Worm (Caenorhabditis elegans): ENCODE measurements around the gene apc-17.
"Not testable (repeated sequence)": the region's sequence is repeated elsewhere in the genome, so short reads cannot be mapped to it uniquely, and the experiment has no call there.

Gene apc-17

DNA sequence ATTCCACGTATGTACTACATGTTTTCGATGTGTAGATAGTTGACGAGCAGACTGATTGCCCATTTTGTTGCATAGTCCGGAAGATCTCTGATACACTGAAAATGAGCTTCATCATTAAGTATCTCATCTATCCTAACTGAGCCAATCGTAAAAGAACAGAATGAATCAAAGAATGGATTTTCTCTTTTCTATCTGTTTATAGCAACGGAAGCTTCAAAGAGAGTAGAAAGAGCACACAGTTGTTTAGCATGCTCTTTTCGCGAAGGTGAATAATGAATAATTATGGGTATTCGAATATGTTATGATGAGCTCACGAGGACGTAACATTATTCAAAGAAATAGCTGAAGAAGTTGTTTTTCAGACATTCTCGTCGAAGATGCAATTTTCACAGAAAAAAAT, 3.2 kb downstream of the apc-17 start, which contains the start of gene glb-4:
Gene glb-4 (minus strand): TSS at position 101 of the 400 bp plus-strand sequence.
- TF ChIP-seq hlh-17 (GFP tag; optimal IDR thresholded peaks at IDR 0.05; ENCODE audit: borderline replicate concordance) (no peak), ceh-8 (GFP tag; optimal IDR thresholded peaks at IDR 0.05) (no peak), efl-3 (GFP tag; optimal IDR thresholded peaks at IDR 0.05) (no peak), snpc-4 (tag; optimal IDR thresholded peaks at IDR 0.05) (no peak), unc-98 (GFP tag; IDR thresholded peaks at IDR 0.05) (no peak), pqm-1 (tag; optimal IDR thresholded peaks at IDR 0.05) (no peak), ztf-4 (tag; optimal IDR thresholded peaks at IDR 0.05) (no peak), mef-2 (tag; optimal IDR thresholded peaks at IDR 0.05) (no peak), nhr-19 (GFP tag; conservative IDR thresholded peaks at IDR 0.05) (no peak), pax-3 (tag; optimal IDR thresholded peaks at IDR 0.05) (no peak), lin-14 (GFP tag; optimal IDR thresholded peaks at IDR 0.05) (peak; percentile 57), ceh-82 (tag; optimal IDR thresholded peaks at IDR 0.05) (no peak), hlh-4 (tag; optimal IDR thresholded peaks at IDR 0.05) (no peak), nhr-71 (tag; optimal IDR thresholded peaks at IDR 0.05) (peak; percentile 18), unc-62 (GFP tag; optimal IDR thresholded peaks at IDR 0.05) (no peak), C34B4.2 (tag; optimal IDR thresholded peaks at IDR 0.05) (no peak), unc-86 (tag; optimal IDR thresholded peaks at IDR 0.05) (peak; percentile 21), lsy-2 (tag; optimal IDR thresholded peaks at IDR 0.05) (no peak), nhr-28 (tag; optimal IDR thresholded peaks at IDR 0.05) (no peak), fkh-10 (GFP tag; optimal IDR thresholded peaks at IDR 0.05) (peak; percentile 7), snu-23 (GFP tag; optimal IDR thresholded peaks at IDR 0.05) (no peak)

ce11 chrII:11112419-11112818, 4.5 kb downstream of the apc-17 start, which contains the start of gene mat-2:
mat-2 (plus strand) TSS chrII:11112719.
- TF ChIP-seq nhr-20 (tag; optimal IDR thresholded peaks at IDR 0.05) (no peak), efl-1 (optimal IDR thresholded peaks at IDR 0.05) (no peak), efl-1 (GFP tag; optimal IDR thresholded peaks at IDR 0.05 in 1 of 2) (peak in 1 of 2 experiments; percentile 68)

DNA sequence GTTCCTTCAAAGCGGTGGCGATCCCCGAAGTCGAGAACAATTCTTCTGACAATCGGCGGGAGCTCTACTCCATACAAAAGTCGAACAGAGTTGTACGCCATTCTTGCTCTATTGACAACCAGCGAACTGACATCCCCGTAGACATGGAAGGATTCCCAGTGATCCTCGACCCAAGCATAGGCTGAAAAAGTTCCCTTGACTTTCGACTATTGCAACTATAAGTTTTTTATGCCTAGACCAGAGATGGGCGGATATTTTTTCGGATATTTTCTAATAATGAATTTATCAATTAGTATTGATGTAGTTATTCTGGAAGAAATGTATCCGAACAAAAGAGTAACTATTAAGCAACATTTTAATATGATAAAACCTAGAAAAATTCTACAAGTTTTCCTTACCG, 13.9 kb downstream of the apc-17 start, which contains the start of gene W10C6.2:
Gene W10C6.2 (minus strand): TSS at position 101 of the 400 bp plus-strand sequence.
- not testable (repeated sequence) for TF ChIP-seq mef-2, mep-1, lin-15B (tag; optimal IDR thresholded peaks at IDR 0.05)

DNA sequence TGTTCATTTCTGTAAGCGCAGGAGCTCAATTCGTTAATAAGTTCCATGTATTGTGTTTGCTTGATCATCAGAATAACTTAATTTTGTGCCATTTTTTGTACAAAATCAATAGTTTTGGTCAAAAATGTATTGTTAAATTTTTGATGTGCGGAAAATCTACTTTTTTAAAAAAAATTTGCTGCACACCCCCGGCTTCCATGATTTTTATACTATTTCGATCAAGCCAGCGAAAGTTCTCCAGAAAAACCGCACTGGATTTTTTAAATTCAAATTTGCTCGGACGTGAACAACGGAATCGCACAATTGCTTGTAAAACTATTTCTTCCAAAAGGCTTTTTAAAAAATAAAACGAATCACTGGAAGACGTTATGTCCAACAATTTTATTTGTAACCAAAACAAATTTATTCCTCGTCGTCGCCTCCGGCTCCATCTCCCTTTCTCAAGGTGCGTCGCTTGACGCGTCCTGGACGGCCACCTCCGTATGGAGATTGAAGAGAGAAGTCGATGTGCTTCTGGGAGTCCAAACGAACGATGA, 17.2 kb downstream of the apc-17 start:
- TF ChIP-seq efl-1 (optimal IDR thresholded peaks at IDR 0.05) (no peak), efl-1 (GFP tag; optimal IDR thresholded peaks at IDR 0.05 in 1 of 2) (peak in 1 of 2 experiments; percentile 25), zip-4 (GFP tag; optimal IDR thresholded peaks at IDR 0.05) (no peak), nhr-84 (tag; optimal IDR thresholded peaks at IDR 0.05) (no peak), grh-1 (GFP tag; IDR thresholded peaks at IDR 0.05) (no peak), aha-1 (tag; optimal IDR thresholded peaks at IDR 0.05) (no peak), snpc-4 (tag; optimal IDR thresholded peaks at IDR 0.05) (no peak), skn-1 (tag; optimal IDR thresholded peaks at IDR 0.05) (no peak), C04F5.9 (tag; optimal IDR thresholded peaks at IDR 0.05) (no peak), elt-3 (tag; optimal IDR thresholded peaks at IDR 0.05) (no peak), hlh-17 (GFP tag; optimal IDR thresholded peaks at IDR 0.05; ENCODE audit: borderline replicate concordance) (no peak), nhr-19 (GFP tag; conservative IDR thresholded peaks at IDR 0.05) (no peak), lsy-2 (tag; optimal IDR thresholded peaks at IDR 0.05) (peak in 1 of 2 experiments; percentile 49), mdl-1 (tag; optimal IDR thresholded peaks at IDR 0.05) (no peak), tbx-2 (tag; optimal IDR thresholded peaks at IDR 0.05) (no peak), nhr-47 (tag; optimal IDR thresholded peaks at IDR 0.05) (no peak), ceh-90 (tag; optimal IDR thresholded peaks at IDR 0.05) (no peak), egl-27 (tag; optimal IDR thresholded peaks at IDR 0.05) (no peak)

All from whole organism, L1 larva.